ENCODE assay signal across 2 worm cellular contexts in the genomic region with DNA sequence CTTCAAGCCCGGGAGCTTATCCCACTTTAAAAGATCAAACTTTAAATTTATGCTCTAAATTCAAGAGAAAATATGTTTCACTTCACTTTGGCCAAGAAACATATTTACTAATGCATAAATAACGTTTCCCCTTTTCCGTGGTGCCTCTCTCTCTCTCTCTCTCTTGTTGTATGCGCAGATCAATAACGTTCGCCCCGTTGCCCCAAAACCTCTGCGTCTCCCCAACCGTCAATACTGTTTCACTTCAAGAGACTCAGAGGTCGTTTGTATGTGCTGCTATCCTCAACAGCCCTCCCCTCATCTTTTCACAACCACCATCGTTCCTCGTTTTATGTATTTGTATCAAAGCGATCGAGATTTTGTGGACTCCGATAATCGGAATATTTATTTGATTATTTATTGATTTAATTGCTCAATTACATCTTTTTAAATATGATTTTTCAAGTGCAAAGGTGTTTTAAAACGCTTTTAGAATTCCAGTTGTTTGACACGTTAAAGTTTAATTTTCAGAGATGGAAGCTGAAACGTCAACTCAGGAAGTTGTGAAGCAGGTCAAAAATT.
TF ChIP-seq lines count a peak whose summit lies in the region.

Gene ife-4, plus strand, starts transcription at position 511 of the 561 bp plus-strand sequence.

TF ChIP-seq in whole organism, L1 larva, 84 proteins besides CTCF, POLR2A, EP300 and RAD21 (continued from another document):
- TF ChIP-seq alr-1 (tag; optimal IDR thresholded peaks at IDR 0.05; lab: Kevin White, UChicago; ENCODE audit: borderline replicate concordance) (no peak), pag-3 (tag; optimal IDR thresholded peaks at IDR 0.05; lab: Kevin White, UChicago; ENCODE audit: borderline replicate concordance, insufficient read depth) (no peak), nhr-47 (tag; optimal IDR thresholded peaks at IDR 0.05; lab: Kevin White, UChicago) (peak; percentile 20), nhr-71 (tag; optimal IDR thresholded peaks at IDR 0.05; lab: Kevin White, UChicago) (peak; percentile 22), egl-13 (tag; optimal IDR thresholded peaks at IDR 0.05; lab: Kevin White, UChicago) (peak; percentile 35), zip-4 (GFP tag; optimal IDR thresholded peaks at IDR 0.05; lab: Kevin White, UChicago) (no peak), irx-1 (tag; optimal IDR thresholded peaks at IDR 0.05; lab: Kevin White, UChicago) (no peak), xbp-1 (tag; optimal IDR thresholded peaks at IDR 0.05; lab: Kevin White, UChicago) (no peak), lin-15B (tag; optimal IDR thresholded peaks at IDR 0.05; lab: Kevin White, UChicago) (no peak), unc-98 (GFP tag; IDR thresholded peaks at IDR 0.05; lab: Robert Waterston, UW) (no peak), lir-3 (tag; optimal IDR thresholded peaks at IDR 0.05; lab: Kevin White, UChicago; ENCODE audit: poor library complexity) (peak; percentile 28), blmp-1 (tag; optimal IDR thresholded peaks at IDR 0.05; lab: Kevin White, UChicago) (no peak), dpl-1 (GFP tag; optimal IDR thresholded peaks at IDR 0.05; lab: Kevin White, UChicago) (no peak), lsy-2 (tag; optimal IDR thresholded peaks at IDR 0.05; lab: Kevin White, UChicago) (peak in 1 of 2 experiments; percentile 13), ceh-82 (tag; optimal IDR thresholded peaks at IDR 0.05; lab: Kevin White, UChicago) (peak in 1 of 3 experiments; percentile 37), lin-13 (GFP tag; optimal IDR thresholded peaks at IDR 0.05; lab: Kevin White, UChicago) (no peak), lin-35 (GFP tag; optimal IDR thresholded peaks at IDR 0.05; lab: Kevin White, UChicago) (peak in 1 of 2 experiments; percentile 39), fkh-8 (tag; optimal IDR thresholded peaks at IDR 0.05; lab: Kevin White, UChicago) (peak; percentile 7), efl-1 (optimal IDR thresholded peaks at IDR 0.05; lab: Kevin White, UChicago) (no peak), efl-1 (GFP tag; optimal IDR thresholded peaks at IDR 0.05 in 1 of 2; lab: Kevin White, UChicago) (no peak), lin-14 (GFP tag; optimal IDR thresholded peaks at IDR 0.05; lab: Kevin White, UChicago) (peak; percentile 85)

TF ChIP-seq in whole organism, L3 larva, 47 proteins besides CTCF, POLR2A, EP300 and RAD21 (continued from another document):
- TF ChIP-seq ztf-11 (tag; optimal IDR thresholded peaks at IDR 0.05; lab: Kevin White, UChicago) (no peak), nhr-11 (tag; optimal IDR thresholded peaks at IDR 0.05; lab: Kevin White, UChicago) (no peak), zag-1 (tag; optimal IDR thresholded peaks at IDR 0.05; lab: Kevin White, UChicago) (no peak), lin-39 (tag; optimal IDR thresholded peaks at IDR 0.05; lab: Kevin White, UChicago) (peak; percentile 78), nhr-76 (tag; optimal IDR thresholded peaks at IDR 0.05; lab: Kevin White, UChicago) (no peak), nhr-23 (tag; optimal IDR thresholded peaks at IDR 0.05; lab: Kevin White, UChicago) (no peak), hmg-11 (tag; optimal IDR thresholded peaks at IDR 0.05; lab: Kevin White, UChicago) (peak; percentile 78), ceh-9 (tag; optimal IDR thresholded peaks at IDR 0.05; lab: Kevin White, UChicago) (no peak), unc-62 (GFP tag; optimal IDR thresholded peaks at IDR 0.05; lab: Kevin White, UChicago) (no peak), pha-4 (tag; optimal IDR thresholded peaks at IDR 0.05; lab: Kevin White, UChicago) (peak; percentile 58), mml-1 (tag; optimal IDR thresholded peaks at IDR 0.05; lab: Kevin White, UChicago) (no peak), ceh-16 (tag; optimal IDR thresholded peaks at IDR 0.05; lab: Kevin White, UChicago) (no peak), egl-5 (tag; optimal IDR thresholded peaks at IDR 0.05; lab: Kevin White, UChicago) (peak; percentile 94), lsy-12 (tag; optimal IDR thresholded peaks at IDR 0.05; lab: Kevin White, UChicago) (no peak), unc-39 (tag; optimal IDR thresholded peaks at IDR 0.05; lab: Kevin White, UChicago) (no peak), fkh-2 (tag; optimal IDR thresholded peaks at IDR 0.05; lab: Kevin White, UChicago) (no peak), skn-1 (tag; optimal IDR thresholded peaks at IDR 0.05; lab: Kevin White, UChicago) (no peak), ZK546.5 (tag; optimal IDR thresholded peaks at IDR 0.05; lab: Kevin White, UChicago) (no peak), snpc-4 (tag; optimal IDR thresholded peaks at IDR 0.05; lab: Kevin White, UChicago) (no peak), nhr-67 (tag; optimal IDR thresholded peaks at IDR 0.05; lab: Kevin White, UChicago) (no peak), ceh-28 (tag; optimal IDR thresholded peaks at IDR 0.05; lab: Kevin White, UChicago) (peak; percentile 67), aly-2 (tag; optimal IDR thresholded peaks at IDR 0.05; lab: Kevin White, UChicago) (no peak), elt-3 (tag; optimal IDR thresholded peaks at IDR 0.05; lab: Kevin White, UChicago) (no peak), elt-2 (tag; optimal IDR thresholded peaks at IDR 0.05; lab: Kevin White, UChicago) (no peak), pqm-1 (tag; optimal IDR thresholded peaks at IDR 0.05; lab: Kevin White, UChicago) (no peak), nhr-25 (tag; optimal IDR thresholded peaks at IDR 0.05; lab: Kevin White, UChicago) (no peak), mdl-1 (tag; optimal IDR thresholded peaks at IDR 0.05; lab: Kevin White, UChicago) (no peak), sea-2 (GFP tag; optimal IDR thresholded peaks at IDR 0.05; lab: Kevin White, UChicago) (no peak)
